Worm (Caenorhabditis elegans) whole organism, L4 larva: ENCODE measurements around the gene R04B5.11.

Experiments
- D1046.2 ChIP-seq: fragments of 200-800 bp; sonication (Bioruptor generic); IDR thresholded peaks from 2 replicates; pipeline ENCODE4 v1.3.6; 2022; ENCODE audit warnings: missing genetic modification characterization, missing compliant biosample characterization
- F26F4.8 ChIP-seq: fragments of 200-800 bp; sonication (Bioruptor generic); conservative IDR thresholded peaks from 2 replicates; pipeline ENCODE4 v1.3.6; 2022; ENCODE audit warnings: missing genetic modification characterization, missing compliant biosample characterization
- F37D6.2 ChIP-seq: sonication (generic microtip); optimal IDR thresholded peaks from 2 replicates; lab custom pipeline; 2016; ENCODE audit warnings: mild to moderate bottlenecking, missing genetic modification characterization, missing compliant biosample characterization
- F44E2.7 ChIP-seq: fragments of 200-800 bp; sonication (Bioruptor generic); IDR thresholded peaks from 2 replicates; pipeline ENCODE4 v2.1.2; 2022; ENCODE audit warnings: missing genetic modification characterization, missing compliant biosample characterization
- R02D3.7 ChIP-seq: fragments of 150-350 bp; sonication (generic microtip); optimal IDR thresholded peaks from 3 replicates; lab custom pipeline; 2014; ENCODE audit warnings: missing biosample characterization, missing genetic modification characterization
- T20F7.1 ChIP-seq: fragments of 200-800 bp; sonication (Bioruptor generic); optimal IDR thresholded peaks from 2 replicates; lab custom pipeline; 2018; ENCODE audit warnings: mild to moderate bottlenecking, missing genetic modification characterization, missing compliant biosample characterization
- Y105C5A.15 ChIP-seq: fragments of 200-800 bp; sonication (Bioruptor generic); IDR thresholded peaks from 2 replicates; pipeline ENCODE4 v1.3.6; 2022; ENCODE audit warnings: missing genetic modification characterization, missing compliant biosample characterization
- Y48G9A.11 ChIP-seq: fragments of 200-800 bp; sonication (Bioruptor generic); IDR thresholded peaks from 2 replicates; pipeline ENCODE4 v1.3.6; 2022; ENCODE audit warnings: missing genetic modification reagents, missing genetic modification characterization, missing compliant biosample characterization
- aly-2 ChIP-seq: sonication (generic microtip); optimal IDR thresholded peaks from 2 replicates; lab custom pipeline; 2018; ENCODE audit warnings: missing biosample characterization, missing genetic modification characterization
- ceh-20 ChIP-seq: fragments of 200-800 bp; sonication (Bioruptor generic); IDR thresholded peaks from 2 replicates; pipeline ENCODE4 v1.3.6; 2022; ENCODE audit warnings: missing genetic modification reagents, missing genetic modification characterization, missing compliant biosample characterization
- ceh-32 ChIP-seq: sonication (generic microtip); optimal IDR thresholded peaks from 2 replicates; lab custom pipeline; 2016; ENCODE audit warnings: mild to moderate bottlenecking, missing genetic modification characterization, missing compliant biosample characterization; ENCODE audit not compliant: poor library complexity
- ceh-82 ChIP-seq: sonication (generic microtip); optimal IDR thresholded peaks from 2 replicates; lab custom pipeline; 2017; ENCODE audit warnings: missing biosample characterization, missing genetic modification characterization
- cey-2 ChIP-seq: sonication (generic microtip); optimal IDR thresholded peaks from 3 replicates; lab custom pipeline; 2017; ENCODE audit warnings: missing genetic modification characterization, mild to moderate bottlenecking, missing compliant biosample characterization, antibody characterized with exemption, borderline replicate concordance; ENCODE audit not compliant: insufficient read depth
- daf-8 ChIP-seq: fragments of 200-800 bp; sonication (Bioruptor generic); IDR thresholded peaks from 2 replicates; pipeline ENCODE4 v1.3.6; 2022; ENCODE audit warnings: missing genetic modification characterization, missing compliant biosample characterization
- dmd-6 ChIP-seq: fragments of 200-800 bp; sonication (Bioruptor generic); IDR thresholded peaks from 2 replicates; pipeline ENCODE4 v1.3.6; 2022; ENCODE audit warnings: missing genetic modification reagents, missing genetic modification characterization, missing compliant biosample characterization
- dmd-9 ChIP-seq: fragments of 200-800 bp; sonication (Bioruptor generic); IDR thresholded peaks from 2 replicates; pipeline ENCODE4 v1.3.6; 2022; ENCODE audit warnings: missing genetic modification reagents, missing genetic modification characterization, missing compliant biosample characterization
- egl-27 ChIP-seq: sonication (generic microtip); optimal IDR thresholded peaks from 3 replicates; lab custom pipeline; 2017; ENCODE audit warnings: missing biosample characterization, missing genetic modification reagents, missing genetic modification characterization
- egl-43 ChIP-seq: fragments of 200-800 bp; sonication (Bioruptor generic); IDR thresholded peaks from 2 replicates; pipeline ENCODE4 v1.3.6; 2022; ENCODE audit warnings: missing genetic modification reagents, missing genetic modification characterization, missing compliant biosample characterization
- fkh-10 ChIP-seq: fragments of 150-350 bp; optimal IDR thresholded peaks from 2 replicates; lab custom pipeline; 2014; ENCODE audit warnings: missing biosample characterization, missing genetic modification reagents, missing genetic modification characterization
- gei-8 ChIP-seq: fragments of 200-800 bp; sonication (Bioruptor generic); optimal IDR thresholded peaks from 2 replicates; lab custom pipeline; 2018; ENCODE audit warnings: mild to moderate bottlenecking, missing genetic modification characterization, missing compliant biosample characterization
- hif-1 ChIP-seq, 2 experiments: sonication (generic microtip); optimal IDR thresholded peaks; 2 replicates each; lab custom pipeline; 2016 to 2017; ENCODE audit warnings: missing compliant biosample characterization in 2 of 2, missing genetic modification characterization in 2 of 2, missing genetic modification reagents in 2 of 2, missing genotype in 2 of 2, mild to moderate bottlenecking in 1 of 2
- hlh-11 ChIP-seq: fragments of 200-800 bp; sonication (Bioruptor generic); optimal IDR thresholded peaks from 2 replicates; lab custom pipeline; 2018; ENCODE audit warnings: mild to moderate bottlenecking, missing genetic modification characterization, missing compliant biosample characterization
- hmg-1.1 ChIP-seq: fragments of 200-800 bp; sonication (Bioruptor generic); IDR thresholded peaks from 2 replicates; pipeline ENCODE4 v1.3.6; 2022; ENCODE audit warnings: missing genetic modification reagents, missing genetic modification characterization, missing compliant biosample characterization
- jun-1 ChIP-seq: fragments of 150-350 bp; optimal IDR thresholded peaks from 2 replicates; lab custom pipeline; 2014; ENCODE audit warnings: missing biosample characterization, missing genetic modification reagents, missing genetic modification characterization
- lin-15B ChIP-seq: fragments of 150-350 bp; sonication (generic microtip); optimal IDR thresholded peaks from 3 replicates; lab custom pipeline; 2014; ENCODE audit warnings: missing biosample characterization, missing genetic modification characterization
- lsy-2 ChIP-seq, 2 experiments: fragments of 150-350 bp in 1 of 2; sonication (generic microtip) in 1 of 2; optimal IDR thresholded peaks; 2 replicates each; lab custom pipeline; 2014 to 2017; ENCODE audit warnings: missing biosample characterization in 2 of 2, missing genetic modification characterization in 2 of 2
- madf-9 ChIP-seq: fragments of 200-800 bp; sonication (Bioruptor generic); conservative IDR thresholded peaks from 2 replicates; pipeline ENCODE4 v1.3.6; 2022; ENCODE audit warnings: missing genetic modification reagents, missing genetic modification characterization, missing compliant biosample characterization
- mdl-1 ChIP-seq, 2 experiments: fragments of 150-350 bp in 1 of 2; sonication (generic microtip) in 1 of 2; optimal IDR thresholded peaks; 2 replicates each; lab custom pipeline; 2014 to 2017; ENCODE audit warnings: missing biosample characterization in 2 of 2, missing genetic modification characterization in 2 of 2
- mes-2 ChIP-seq: sonication (generic microtip); optimal IDR thresholded peaks from 2 replicates; lab custom pipeline; 2016; ENCODE audit warnings: missing genotype, mild to moderate bottlenecking, missing genetic modification characterization, missing compliant biosample characterization; ENCODE audit not compliant: poor library complexity, severe bottlenecking
- nhr-10 ChIP-seq: fragments of 150-350 bp; optimal IDR thresholded peaks from 2 replicates; lab custom pipeline; 2014; ENCODE audit warnings: missing biosample characterization, missing genetic modification characterization
- nhr-102 ChIP-seq: sonication (generic microtip); optimal IDR thresholded peaks from 2 replicates; lab custom pipeline; 2016; ENCODE audit warnings: mild to moderate bottlenecking, missing genetic modification characterization, moderate library complexity, missing compliant biosample characterization
- nhr-11 ChIP-seq: fragments of 150-350 bp; optimal IDR thresholded peaks from 2 replicates; lab custom pipeline; 2014; ENCODE audit warnings: missing biosample characterization, missing genetic modification characterization
- nhr-111 ChIP-seq: fragments of 200-800 bp; sonication (Bioruptor generic); optimal IDR thresholded peaks from 2 replicates; lab custom pipeline; 2018; ENCODE audit warnings: mild to moderate bottlenecking, missing genetic modification characterization, missing compliant biosample characterization
- nhr-237 ChIP-seq: sonication (generic microtip); optimal IDR thresholded peaks from 2 replicates; lab custom pipeline; 2017; ENCODE audit warnings: missing biosample characterization, missing genetic modification characterization
- nhr-42 ChIP-seq: fragments of 200-800 bp; sonication (Bioruptor generic); IDR thresholded peaks from 2 replicates; pipeline ENCODE4 v1.3.6; 2022; ENCODE audit warnings: missing genetic modification characterization, missing compliant biosample characterization
- nhr-6 ChIP-seq: fragments of 150-350 bp; optimal IDR thresholded peaks from 2 replicates; lab custom pipeline; 2014; ENCODE audit warnings: missing biosample characterization, missing genetic modification characterization
- pha-4 ChIP-seq, 2 experiments: fragments of 150-350 bp in 1 of 2; fragments of 200-800 bp in 1 of 2; sonication (Bioruptor generic) in 1 of 2; IDR thresholded peaks in 1 of 2; optimal IDR thresholded peaks in 1 of 2; 2 replicates each; pipeline versions ENCODE4 v1.3.6 to Lab custom; 2014 to 2022; ENCODE audit warnings: missing genetic modification characterization in 2 of 2, missing genetic modification reagents in 2 of 2, missing biosample characterization in 1 of 2, missing compliant biosample characterization in 1 of 2
- php-3 ChIP-seq: fragments of 200-800 bp; sonication (Bioruptor generic); IDR thresholded peaks from 2 replicates; pipeline ENCODE4 v1.3.6; 2022; ENCODE audit warnings: missing genetic modification reagents, missing genetic modification characterization, missing compliant biosample characterization
- sdz-12 ChIP-seq: fragments of 200-800 bp; sonication (Bioruptor generic); optimal IDR thresholded peaks from 2 replicates; lab custom pipeline; 2018; ENCODE audit warnings: mild to moderate bottlenecking, missing genetic modification characterization, missing compliant biosample characterization
- set-16 ChIP-seq: fragments of 200-800 bp; sonication (Bioruptor generic); IDR thresholded peaks from 2 replicates; pipeline ENCODE4 v1.3.6; 2022; ENCODE audit warnings: missing genetic modification reagents, missing genetic modification characterization, missing compliant biosample characterization
- skn-1 ChIP-seq: fragments of 150-350 bp; optimal IDR thresholded peaks from 2 replicates; lab custom pipeline; 2014; ENCODE audit warnings: missing biosample characterization, missing genetic modification characterization
- spr-1 ChIP-seq: sonication (generic microtip); optimal IDR thresholded peaks from 2 replicates; lab custom pipeline; 2016; ENCODE audit warnings: mild to moderate bottlenecking, missing genetic modification characterization, missing compliant biosample characterization
- tag-97 ChIP-seq: fragments of 200-800 bp; sonication (Bioruptor generic); IDR thresholded peaks from 2 replicates; pipeline ENCODE4 v1.3.6; 2022; ENCODE audit warnings: missing genetic modification characterization, missing compliant biosample characterization
- tra-1 ChIP-seq: fragments of 200-800 bp; sonication (Bioruptor generic); IDR thresholded peaks from 2 replicates; pipeline ENCODE4 v1.3.6; 2022; ENCODE audit warnings: missing genetic modification reagents, missing genetic modification characterization, missing compliant biosample characterization
- unc-62 ChIP-seq, 3 experiments: fragments of 150-350 bp in 1 of 3; sonication (generic microtip); optimal IDR thresholded peaks in 2 of 3; peaks in 1 of 3; 1 replicate in 1 of 3; 2 replicates in 2 of 3; lab custom pipeline; 2014 to 2017; ENCODE audit warnings: missing biosample characterization in 3 of 3, missing genetic modification characterization in 3 of 3, missing genetic modification reagents in 3 of 3, missing genotype in 1 of 3
- vab-7 ChIP-seq: fragments of 200-800 bp; sonication (Bioruptor generic); IDR thresholded peaks from 2 replicates; pipeline ENCODE4 v1.3.6; 2022; ENCODE audit warnings: missing genetic modification reagents, missing genetic modification characterization, missing compliant biosample characterization
- ztf-11 ChIP-seq: fragments of 150-350 bp; optimal IDR thresholded peaks from 2 replicates; lab custom pipeline; 2014; ENCODE audit warnings: missing biosample characterization, missing genetic modification characterization
- ztf-7 ChIP-seq: fragments of 150-350 bp; optimal IDR thresholded peaks from 2 replicates; lab custom pipeline; 2014; ENCODE audit warnings: missing biosample characterization, missing genetic modification characterization

Gene R04B5.11

DNA sequence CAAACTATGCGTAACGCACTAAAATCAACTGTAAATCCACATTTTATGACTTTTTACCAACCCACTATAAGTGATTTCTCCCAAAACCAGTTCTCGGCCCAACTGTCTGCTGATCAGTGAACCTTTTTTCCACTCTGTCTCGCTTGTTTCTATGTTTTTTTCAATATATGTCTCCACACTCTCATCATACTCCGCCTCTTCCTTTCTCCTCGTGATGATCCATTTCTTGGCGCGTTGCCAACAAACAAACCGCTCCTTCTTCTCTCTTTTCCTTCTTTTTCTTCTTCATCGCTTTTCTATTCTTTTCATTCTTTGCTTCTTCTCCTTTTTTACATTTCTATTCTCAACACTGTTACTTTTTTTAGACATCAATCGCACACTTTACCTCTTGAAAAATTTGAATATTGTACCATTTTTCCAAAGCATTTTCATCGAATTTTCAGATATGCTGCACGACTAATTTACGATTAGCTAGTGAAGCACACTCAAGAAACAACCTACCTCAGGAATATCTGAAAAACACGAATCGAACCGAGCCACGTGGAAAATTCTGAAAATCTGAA is 47.7 kb downstream of the R04B5.11 start, which contains the start of gene T06E8.8 (continued):
- TF ChIP-seq mdl-1 (tag; optimal IDR thresholded peaks at IDR 0.05; lab: Kevin White, UChicago) (peak in 1 of 2 experiments; percentile 88), spr-1 (tag; lab: Kevin White, UChicago) (no peak), nhr-10 (tag; lab: Kevin White, UChicago) (no peak), tra-1 (GFP tag; lab: Robert Waterston, UW) (peak; percentile 61; the same call in 1 of the 2 replicates), ceh-82 (tag; lab: Kevin White, UChicago) (no peak), egl-27 (tag; lab: Kevin White, UChicago) (no peak), nhr-237 (no peak), F37D6.2 (tag; lab: Kevin White, UChicago) (no peak), lin-15B (tag; lab: Kevin White, UChicago) (no peak), skn-1 (no peak), nhr-11 (peak; percentile 70), cey-2 (tag; lab: Kevin White, UChicago) (no peak), F44E2.7 (GFP tag; lab: Robert Waterston, UW) (no peak), lsy-2 (tag; optimal IDR thresholded peaks at IDR 0.05; lab: Kevin White, UChicago) (peak; percentile 4 to 86), gei-8 (peak; percentile 3), egl-43 (GFP tag; lab: Robert Waterston, UW) (0 out of 2 replicates have a peak, but pooled peaks have one; percentile 8), nhr-6 (peak; percentile 76), dmd-6 (GFP tag; lab: Robert Waterston, UW) (peak; percentile 66), hif-1 (tag; optimal IDR thresholded peaks at IDR 0.05; lab: Kevin White, UChicago) (no peak), php-3 (GFP tag; lab: Robert Waterston, UW) (no peak)

- TF ChIP-seq skn-1, result no peak
- peak; percentile 46 for TF ChIP-seq nhr-11
- TF ChIP-seq madf-9 (GFP tag; lab: Robert Waterston, UW), result no peak
- TF ChIP-seq ztf-7 (tag; lab: Kevin White, UChicago), result no peak
- TF ChIP-seq F26F4.8 (GFP tag; lab: Robert Waterston, UW), result no peak
- TF ChIP-seq mes-2 (tag; lab: Kevin White, UChicago), result peak; percentile 79
- TF ChIP-seq nhr-102 (tag; lab: Kevin White, UChicago), result peak; percentile 6
- no peak for TF ChIP-seq jun-1 (tag; lab: Kevin White, UChicago)
- no peak for TF ChIP-seq Y48G9A.11 (GFP tag; lab: Robert Waterston, UW)
- TF ChIP-seq unc-62 (GFP tag; optimal IDR thresholded peaks at IDR 0.05 in 1 of 2; lab: Kevin White, UChicago), result peak in 1 of 2 experiments; percentile 97
- no peak for TF ChIP-seq unc-62 (tag; optimal IDR thresholded peaks at IDR 0.05; lab: Kevin White, UChicago)
- peak; percentile 66 for TF ChIP-seq hlh-11
- TF ChIP-seq T20F7.1 (GFP tag; lab: Kevin White, UChicago), result no peak
- no peak for TF ChIP-seq set-16 (GFP tag; lab: Robert Waterston, UW)
- TF ChIP-seq egl-43 (GFP tag; lab: Robert Waterston, UW), result no peak
- no peak for TF ChIP-seq pha-4 (GFP tag; IDR thresholded peaks at IDR 0.05; lab: Robert Waterston, UW)
- TF ChIP-seq pha-4 (tag; optimal IDR thresholded peaks at IDR 0.05; lab: Kevin White, UChicago), result no peak
- peak; percentile 71 for TF ChIP-seq ceh-20
- no peak for TF ChIP-seq sdz-12 (GFP tag; lab: Kevin White, UChicago)
- no peak for TF ChIP-seq D1046.2 (GFP tag; lab: Robert Waterston, UW)
- TF ChIP-seq tag-97, result no peak
- no peak for TF ChIP-seq daf-8 (GFP tag; lab: Robert Waterston, UW)
- no peak for TF ChIP-seq R02D3.7 (tag; lab: Kevin White, UChicago)
- TF ChIP-seq hmg-1.1 (GFP tag; lab: Robert Waterston, UW), result peak; percentile 78
- no peak for TF ChIP-seq nhr-42 (GFP tag; lab: Robert Waterston, UW)
- TF ChIP-seq aly-2 (tag; lab: Kevin White, UChicago), result no peak
- TF ChIP-seq dmd-9 (GFP tag; lab: Robert Waterston, UW), result no peak
- TF ChIP-seq mdl-1 (tag; optimal IDR thresholded peaks at IDR 0.05; lab: Kevin White, UChicago), result peak; percentile 45 to 65
- TF ChIP-seq vab-7 (GFP tag; lab: Robert Waterston, UW), result no peak
- no peak for TF ChIP-seq ceh-32 (tag; lab: Kevin White, UChicago)
- TF ChIP-seq nhr-111 (GFP tag; lab: Kevin White, UChicago), result no peak
- TF ChIP-seq ztf-11 (tag; lab: Kevin White, UChicago), result no peak
- no peak for TF ChIP-seq Y105C5A.15 (GFP tag; lab: Robert Waterston, UW)
- no peak for TF ChIP-seq fkh-10 (GFP tag; lab: Kevin White, UChicago)
These were observed 48.8 kb downstream of the R04B5.11 start for ce11 chrV:10042254-10042653.
